Worm (Caenorhabditis elegans) whole organism, early embryonic: ENCODE measurements around the gene F58B4.3.

ENCODE experiments used
- ama-1 ChIP-seq: fragments of 150-350 bp; optimal IDR thresholded peaks from 2 replicates; lab custom pipeline; 2014
- ceh-36 ChIP-seq: sonication (generic microtip); optimal IDR thresholded peaks from 2 replicates; lab custom pipeline; 2016; ENCODE audit warnings: missing genetic modification characterization, inconsistent platforms, missing compliant biosample characterization
- ets-7 ChIP-seq: sonication (generic microtip); optimal IDR thresholded peaks from 2 replicates; lab custom pipeline; 2016; ENCODE audit warnings: missing genotype, missing genetic modification characterization, missing compliant biosample characterization
- flt-1 ChIP-seq: fragments of 200-800 bp; sonication (Bioruptor generic); IDR thresholded peaks from 2 replicates; pipeline ENCODE4 v1.3.6; 2022; ENCODE audit warnings: missing genetic modification characterization, missing compliant biosample characterization
- hmbx-1 ChIP-seq: sonication (generic microtip); optimal IDR thresholded peaks from 2 replicates; lab custom pipeline; 2016; ENCODE audit warnings: mild to moderate bottlenecking, missing genetic modification characterization, missing compliant biosample characterization
- hmg-4 ChIP-seq: fragments of 200-800 bp; sonication (Bioruptor generic); optimal IDR thresholded peaks from 2 replicates; lab custom pipeline; 2018; ENCODE audit warnings: mild to moderate bottlenecking, missing genetic modification characterization, missing compliant biosample characterization
- hnd-1 ChIP-seq: sonication (generic microtip); optimal IDR thresholded peaks from 2 replicates; lab custom pipeline; 2016; ENCODE audit warnings: missing genetic modification characterization, missing compliant biosample characterization
- scrt-1 ChIP-seq: fragments of 200-800 bp; sonication (Bioruptor generic); IDR thresholded peaks from 2 replicates; pipeline ENCODE4 v1.3.6; 2022; ENCODE audit warnings: missing genetic modification characterization, missing compliant biosample characterization
- tbx-11 ChIP-seq: fragments of 200-800 bp; sonication (Bioruptor generic); IDR thresholded peaks from 2 replicates; pipeline ENCODE4 v1.3.6; 2022; ENCODE audit warnings: missing genetic modification characterization, missing compliant biosample characterization
- tra-4 ChIP-seq: sonication (generic microtip); optimal IDR thresholded peaks from 2 replicates; lab custom pipeline; 2017; ENCODE audit warnings: missing genetic modification characterization, missing compliant biosample characterization

ce11 chrV:10918373-10918772 lies 11.2 kb upstream of the F58B4.3 start, which contains the start of gene F58B4.2:
- TF ChIP-seq ets-7 (tag; lab: Kevin White, UChicago) (no peak), tra-4 (tag; lab: Kevin White, UChicago) (no peak), hmbx-1 (tag; lab: Kevin White, UChicago) (no peak), tbx-11 (GFP tag; lab: Robert Waterston, UW) (no peak), ama-1 (lab: Kevin White, UChicago) (no peak), ceh-36 (tag; lab: Kevin White, UChicago) (no peak), scrt-1 (GFP tag; lab: Robert Waterston, UW) (no peak), hmg-4 (GFP tag; lab: Kevin White, UChicago) (no peak), hnd-1 (tag; lab: Kevin White, UChicago) (no peak), flt-1 (no peak)
